Worm (Caenorhabditis elegans) whole organism, L4 larva: ENCODE measurements around the gene C52E2.5.
"Not testable (repeated sequence)": the region's sequence is repeated elsewhere in the genome, so short reads cannot be mapped to it uniquely, and the experiment has no call there.

Experiments used
- Y48G9A.11 ChIP-seq: fragments of 200-800 bp; sonication (Bioruptor generic); IDR thresholded peaks from 2 replicates; pipeline ENCODE4 v1.3.6; 2022; ENCODE audit warnings: missing genetic modification reagents, missing genetic modification characterization, missing compliant biosample characterization
- attf-4 ChIP-seq: sonication (generic microtip); optimal IDR thresholded peaks from 3 replicates; lab custom pipeline; 2017; ENCODE audit warnings: missing biosample characterization, missing genetic modification characterization
- ceh-20 ChIP-seq: fragments of 200-800 bp; sonication (Bioruptor generic); IDR thresholded peaks from 2 replicates; pipeline ENCODE4 v1.3.6; 2022; ENCODE audit warnings: missing genetic modification reagents, missing genetic modification characterization, missing compliant biosample characterization
- ceh-44 ChIP-seq: fragments of 200-800 bp; sonication (Bioruptor generic); IDR thresholded peaks from 2 replicates; pipeline ENCODE4 v1.3.6; 2022; ENCODE audit warnings: missing genetic modification reagents, missing genetic modification characterization, missing compliant biosample characterization
- ctbp-1 ChIP-seq: fragments of 200-800 bp; sonication (Bioruptor generic); IDR thresholded peaks from 2 replicates; pipeline ENCODE4 v1.3.6; 2022; ENCODE audit warnings: missing genetic modification reagents, missing genetic modification characterization, missing compliant biosample characterization
- daf-12 ChIP-seq: fragments of 150-350 bp; optimal IDR thresholded peaks from 2 replicates; lab custom pipeline; 2014; ENCODE audit warnings: missing biosample characterization, missing genetic modification reagents, missing genetic modification characterization
- daf-16 ChIP-seq, 3 experiments: sonication (generic microtip); optimal IDR thresholded peaks; 2 replicates each; lab custom pipeline; 2016 to 2017; ENCODE audit warnings: missing genetic modification characterization in 3 of 3, missing genetic modification reagents in 3 of 3, mild to moderate bottlenecking in 2 of 3, missing compliant biosample characterization in 2 of 3, missing biosample characterization in 1 of 3, moderate library complexity in 1 of 3
- dpl-1 ChIP-seq: fragments of 150-350 bp; optimal IDR thresholded peaks from 2 replicates; lab custom pipeline; 2014; ENCODE audit warnings: missing biosample characterization, missing genetic modification reagents, missing genetic modification characterization
- egl-43 ChIP-seq: fragments of 200-800 bp; sonication (Bioruptor generic); IDR thresholded peaks from 2 replicates; pipeline ENCODE4 v1.3.6; 2022; ENCODE audit warnings: missing genetic modification reagents, missing genetic modification characterization, missing compliant biosample characterization
- gei-8 ChIP-seq: fragments of 200-800 bp; sonication (Bioruptor generic); optimal IDR thresholded peaks from 2 replicates; lab custom pipeline; 2018; ENCODE audit warnings: mild to moderate bottlenecking, missing genetic modification characterization, missing compliant biosample characterization
- jun-1 ChIP-seq: fragments of 150-350 bp; optimal IDR thresholded peaks from 2 replicates; lab custom pipeline; 2014; ENCODE audit warnings: missing biosample characterization, missing genetic modification reagents, missing genetic modification characterization
- lin-1 ChIP-seq: fragments of 200-800 bp; sonication (Bioruptor generic); IDR thresholded peaks from 2 replicates; pipeline ENCODE4 v1.3.6; 2022; ENCODE audit warnings: missing genetic modification reagents, missing genetic modification characterization, missing compliant biosample characterization
- lin-15B ChIP-seq: fragments of 150-350 bp; sonication (generic microtip); optimal IDR thresholded peaks from 3 replicates; lab custom pipeline; 2014; ENCODE audit warnings: missing biosample characterization, missing genetic modification characterization
- lin-39 ChIP-seq: fragments of 150-350 bp; optimal IDR thresholded peaks from 2 replicates; lab custom pipeline; 2014; ENCODE audit warnings: missing biosample characterization, missing genetic modification reagents, missing genetic modification characterization
- lir-3 ChIP-seq: sonication (generic microtip); optimal IDR thresholded peaks from 2 replicates; lab custom pipeline; 2016; ENCODE audit warnings: mild to moderate bottlenecking, missing genetic modification characterization, missing compliant biosample characterization
- lsy-2 ChIP-seq, 2 experiments: fragments of 150-350 bp in 1 of 2; sonication (generic microtip) in 1 of 2; optimal IDR thresholded peaks; 2 replicates each; lab custom pipeline; 2014 to 2017; ENCODE audit warnings: missing biosample characterization in 2 of 2, missing genetic modification characterization in 2 of 2
- madf-5 ChIP-seq, 2 experiments: fragments of 200-800 bp; sonication (Bioruptor generic); IDR thresholded peaks; 2 replicates each; pipeline ENCODE4 v1.3.6; 2022; ENCODE audit warnings: missing compliant biosample characterization in 2 of 2, missing genetic modification characterization in 2 of 2
- mdl-1 ChIP-seq, 2 experiments: fragments of 150-350 bp in 1 of 2; sonication (generic microtip) in 1 of 2; optimal IDR thresholded peaks; 2 replicates each; lab custom pipeline; 2014 to 2017; ENCODE audit warnings: missing biosample characterization in 2 of 2, missing genetic modification characterization in 2 of 2
- mep-1 ChIP-seq: fragments of 150-350 bp; sonication (generic microtip); optimal IDR thresholded peaks from 3 replicates; lab custom pipeline; 2014; ENCODE audit warnings: missing biosample characterization, missing genetic modification characterization
- nhr-28 ChIP-seq: fragments of 150-350 bp; optimal IDR thresholded peaks from 2 replicates; lab custom pipeline; 2014; ENCODE audit warnings: missing biosample characterization, missing genetic modification characterization
- nhr-42 ChIP-seq: fragments of 200-800 bp; sonication (Bioruptor generic); IDR thresholded peaks from 2 replicates; pipeline ENCODE4 v1.3.6; 2022; ENCODE audit warnings: missing genetic modification characterization, missing compliant biosample characterization
- nhr-6 ChIP-seq: fragments of 150-350 bp; optimal IDR thresholded peaks from 2 replicates; lab custom pipeline; 2014; ENCODE audit warnings: missing biosample characterization, missing genetic modification characterization
- pqm-1 ChIP-seq: sonication (generic microtip); optimal IDR thresholded peaks from 2 replicates; lab custom pipeline; 2017; ENCODE audit warnings: missing biosample characterization, missing genetic modification characterization
- saeg-2 ChIP-seq: fragments of 200-800 bp; sonication (Bioruptor generic); IDR thresholded peaks from 2 replicates; pipeline ENCODE4 v1.3.6; 2022; ENCODE audit warnings: missing genetic modification reagents, missing genetic modification characterization, missing compliant biosample characterization
- spr-3 ChIP-seq: fragments of 200-800 bp; sonication (Bioruptor generic); optimal IDR thresholded peaks from 2 replicates; lab custom pipeline; 2018; ENCODE audit warnings: mild to moderate bottlenecking, missing genetic modification characterization, missing compliant biosample characterization
- tag-97 ChIP-seq: fragments of 200-800 bp; sonication (Bioruptor generic); IDR thresholded peaks from 2 replicates; pipeline ENCODE4 v1.3.6; 2022; ENCODE audit warnings: missing genetic modification characterization, missing compliant biosample characterization
- tra-1 ChIP-seq: fragments of 200-800 bp; sonication (Bioruptor generic); IDR thresholded peaks from 2 replicates; pipeline ENCODE4 v1.3.6; 2022; ENCODE audit warnings: missing genetic modification reagents, missing genetic modification characterization, missing compliant biosample characterization
- unc-62 ChIP-seq, 3 experiments: fragments of 150-350 bp in 1 of 3; sonication (generic microtip); optimal IDR thresholded peaks in 2 of 3; peaks in 1 of 3; 1 replicate in 1 of 3; 2 replicates in 2 of 3; lab custom pipeline; 2014 to 2017; ENCODE audit warnings: missing biosample characterization in 3 of 3, missing genetic modification characterization in 3 of 3, missing genetic modification reagents in 3 of 3, missing genotype in 1 of 3
- vab-7 ChIP-seq: fragments of 200-800 bp; sonication (Bioruptor generic); IDR thresholded peaks from 2 replicates; pipeline ENCODE4 v1.3.6; 2022; ENCODE audit warnings: missing genetic modification reagents, missing genetic modification characterization, missing compliant biosample characterization
- zfp-2 ChIP-seq: sonication (generic microtip); optimal IDR thresholded peaks from 2 replicates; lab custom pipeline; 2016; ENCODE audit warnings: mild to moderate bottlenecking, missing genetic modification characterization, missing compliant biosample characterization
- zip-11 ChIP-seq: fragments of 200-800 bp; sonication (Bioruptor generic); IDR thresholded peaks from 2 replicates; pipeline ENCODE4 v1.3.6; 2022; ENCODE audit warnings: missing genetic modification characterization, missing compliant biosample characterization

C52E2.5 gene

DNA sequence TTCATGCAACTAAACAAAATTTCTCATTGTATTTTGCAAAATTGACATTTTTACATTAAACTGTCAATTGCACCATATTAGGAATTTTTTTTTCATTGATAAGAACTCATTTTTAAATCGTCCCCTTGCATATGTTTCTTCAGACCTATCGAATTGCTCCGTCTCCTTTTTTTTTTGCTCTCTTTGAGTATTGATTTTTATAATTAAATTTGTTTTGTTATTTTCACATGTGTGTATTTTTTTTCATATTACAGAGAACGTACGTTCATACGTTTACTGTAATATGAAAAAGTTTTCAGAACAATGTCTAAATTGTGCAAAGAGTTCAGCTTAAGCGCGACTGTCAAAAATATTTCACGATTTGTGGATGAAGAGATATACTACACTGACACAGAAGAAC is 26.4 kb upstream of the C52E2.5 start, which contains the start of gene math-14:
Gene math-14, plus strand, starts transcription at position 301 of the 400 bp plus-strand sequence.
- TF ChIP-seq Y48G9A.11 (GFP tag; lab: Robert Waterston, UW) (no peak), daf-16 (GFP tag; optimal IDR thresholded peaks at IDR 0.05; lab: Kevin White, UChicago) (no peak), daf-16 (tag; optimal IDR thresholded peaks at IDR 0.05; lab: Kevin White, UChicago) (peak; percentile 24), tag-97 (GFP tag; lab: Robert Waterston, UW) (no peak), mep-1 (tag; lab: Kevin White, UChicago) (no peak), ceh-20 (GFP tag; lab: Robert Waterston, UW) (no peak), lin-39 (tag; lab: Kevin White, UChicago) (no peak)
- TF ChIP-seq, all 104 proteins: peak for 1

DNA sequence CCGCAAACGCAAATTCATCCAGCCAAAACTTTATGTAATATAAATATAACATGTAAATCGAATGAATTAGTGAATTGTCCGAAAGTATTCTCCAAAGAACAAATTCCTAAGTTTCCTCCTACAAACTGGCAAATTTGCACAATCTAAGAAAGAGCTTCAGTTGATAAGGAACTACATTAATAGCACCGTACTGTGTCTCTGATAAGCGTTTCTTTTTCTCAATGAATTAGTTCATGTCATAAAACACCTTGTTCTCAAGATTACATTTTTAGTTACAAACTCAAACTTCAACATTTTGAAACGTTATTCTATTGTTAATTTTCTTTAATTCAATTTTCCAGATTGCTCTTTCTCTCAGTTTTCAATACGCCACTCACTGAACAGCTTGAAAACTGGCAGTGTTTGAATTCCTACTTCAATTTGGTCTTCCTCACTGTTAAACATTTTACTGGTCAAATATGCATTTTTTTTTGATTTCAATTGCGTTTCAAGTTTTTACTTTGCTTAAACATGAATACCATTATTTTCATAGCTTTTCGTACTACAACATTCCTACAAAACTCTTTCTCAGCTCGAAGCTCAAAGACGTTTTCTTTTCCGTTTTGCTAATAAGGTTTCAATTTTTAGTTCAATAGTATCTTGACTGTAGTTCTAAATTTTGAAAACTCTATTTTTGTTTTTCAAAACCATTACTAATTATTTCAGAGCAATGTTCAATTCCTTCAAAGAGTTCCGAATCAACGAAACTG is 23.1 kb upstream of the C52E2.5 start, which contains the start of gene math-15:
Gene math-15, plus strand, starts transcription at position 699 of the 749 bp plus-strand sequence.
- TF ChIP-seq ctbp-1 (GFP tag; lab: Robert Waterston, UW), result no peak
- peak; percentile 53 for TF ChIP-seq nhr-28 (tag; lab: Kevin White, UChicago)
- no peak for TF ChIP-seq daf-12 (tag; lab: Kevin White, UChicago)
- TF ChIP-seq pqm-1 (tag; lab: Kevin White, UChicago), result peak; percentile 72
- no peak for TF ChIP-seq gei-8

DNA sequence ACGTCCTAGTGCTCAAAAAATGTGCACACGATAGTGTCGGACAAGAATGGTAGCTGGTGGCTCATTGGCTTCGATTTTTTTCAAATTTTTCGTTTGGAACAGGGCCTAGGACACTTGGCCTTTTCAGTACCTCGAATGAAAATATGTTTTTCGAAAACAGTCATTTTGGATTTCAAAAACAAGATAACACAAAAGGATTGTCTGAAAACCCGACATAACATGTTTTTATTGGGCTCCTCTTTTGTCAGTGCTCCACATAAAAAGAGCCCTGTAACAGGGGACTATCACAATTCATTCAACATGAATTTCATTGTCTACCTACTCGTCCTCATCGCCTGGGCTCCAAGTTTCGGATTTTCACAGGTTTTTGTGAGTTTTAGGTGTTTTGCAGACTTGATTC is 21.5 kb upstream of the C52E2.5 start, which contains the start of gene C16C4.17:
Gene C16C4.17, plus strand, starts transcription at position 301 of the 400 bp plus-strand sequence.
- no peak for TF ChIP-seq dpl-1
- TF ChIP-seq lin-1 (GFP tag; lab: Robert Waterston, UW), result no peak
- TF ChIP-seq tra-1 (GFP tag; lab: Robert Waterston, UW), result no peak
- no peak for TF ChIP-seq mdl-1 (tag; optimal IDR thresholded peaks at IDR 0.05; lab: Kevin White, UChicago)
- TF ChIP-seq nhr-6 (tag; lab: Kevin White, UChicago), result no peak
- no peak for TF ChIP-seq egl-43
- no peak for TF ChIP-seq jun-1 (tag; lab: Kevin White, UChicago)
- TF ChIP-seq vab-7 (GFP tag; lab: Robert Waterston, UW), result no peak
- no peak for TF ChIP-seq unc-62 (GFP tag; optimal IDR thresholded peaks at IDR 0.05 in 1 of 2; lab: Kevin White, UChicago)
- TF ChIP-seq unc-62 (tag; optimal IDR thresholded peaks at IDR 0.05; lab: Kevin White, UChicago), result no peak
- TF ChIP-seq lin-15B, result no peak
- no peak for TF ChIP-seq madf-5 (GFP tag; IDR thresholded peaks at IDR 0.05; lab: Robert Waterston, UW)
- TF ChIP-seq spr-3 (GFP tag; lab: Kevin White, UChicago), result no peak
- TF ChIP-seq attf-4 (tag; lab: Kevin White, UChicago), result no peak
- no peak for TF ChIP-seq nhr-42 (GFP tag; lab: Robert Waterston, UW)
- no peak for TF ChIP-seq ceh-44 (GFP tag; lab: Robert Waterston, UW)
- no peak for TF ChIP-seq mep-1 (tag; lab: Kevin White, UChicago)
- no peak for TF ChIP-seq saeg-2 (GFP tag; lab: Robert Waterston, UW)
- TF ChIP-seq lsy-2 (tag; optimal IDR thresholded peaks at IDR 0.05; lab: Kevin White, UChicago), result no peak

DNA sequence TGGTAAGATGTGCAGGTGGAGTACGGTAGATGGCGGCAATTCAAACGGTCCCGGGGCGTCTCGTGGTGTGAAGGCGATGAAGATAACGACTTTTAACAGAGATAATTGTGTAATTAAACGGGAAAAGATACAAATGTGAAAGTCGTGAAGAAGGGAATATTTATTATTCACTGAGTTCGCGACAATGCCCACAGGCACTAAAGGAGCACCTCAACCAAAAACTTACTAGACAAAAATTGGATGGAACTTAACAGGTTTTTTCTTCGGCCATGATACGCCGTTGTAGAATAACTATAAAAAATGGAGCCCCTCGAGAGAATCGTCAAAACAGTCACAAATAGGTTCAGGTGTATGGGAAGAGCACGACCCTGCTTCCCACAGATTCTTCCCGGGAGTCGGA is 19.6 kb upstream of the C52E2.5 start, which contains the start of gene fbxb-98:
Gene fbxb-98, plus strand, starts transcription at position 301 of the 400 bp plus-strand sequence.
- not testable (repeated sequence) for TF ChIP-seq lir-3 (tag; lab: Kevin White, UChicago); zip-11 (GFP tag; lab: Robert Waterston, UW); zfp-2 (tag; lab: Kevin White, UChicago)
